Worm (Caenorhabditis elegans): ENCODE measurements around the gene sdz-11.

Gene sdz-11

DNA sequence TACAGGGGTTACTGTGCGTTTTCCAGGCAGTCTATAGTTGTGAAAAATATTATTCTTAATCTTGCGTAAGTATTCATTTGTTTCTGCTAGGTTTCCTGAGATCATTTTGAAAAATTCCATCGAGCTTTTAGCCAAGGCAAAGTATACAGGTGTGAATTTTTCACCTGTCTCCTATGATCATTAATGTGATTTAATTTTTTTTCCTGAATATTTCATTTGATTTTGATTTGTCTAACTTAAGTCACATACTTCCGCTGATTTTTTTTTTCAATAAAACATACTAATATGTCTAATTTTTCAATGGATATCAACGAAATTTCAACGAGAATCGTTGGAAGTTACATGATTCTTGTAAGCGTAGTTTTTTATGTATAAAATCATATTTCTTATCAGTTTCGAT is 46.8 kb downstream of the sdz-11 start, which contains the start of gene srx-108:
TSS of gene srx-108 (plus strand) at position 301 of the 400 bp plus-strand sequence.
- TF ChIP-seq Y55F3AM.14 (GFP tag; optimal IDR thresholded peaks at IDR 0.05) (no peak), unc-62 (GFP tag; optimal IDR thresholded peaks at IDR 0.05) (no peak), mbf-1 (tag; optimal IDR thresholded peaks at IDR 0.05) (no peak), dmd-4 (tag; optimal IDR thresholded peaks at IDR 0.05) (no peak), mdl-1 (tag; optimal IDR thresholded peaks at IDR 0.05) (no peak), nhr-10 (tag; optimal IDR thresholded peaks at IDR 0.05) (no peak), ceh-16 (tag; optimal IDR thresholded peaks at IDR 0.05) (no peak), elt-1 (tag; optimal IDR thresholded peaks at IDR 0.05) (no peak), R02D3.7 (tag; optimal IDR thresholded peaks at IDR 0.05) (no peak), sem-4 (tag; optimal IDR thresholded peaks at IDR 0.05) (no peak), ceh-82 (tag; optimal IDR thresholded peaks at IDR 0.05) (no peak), ZK546.5 (tag; optimal IDR thresholded peaks at IDR 0.05) (no peak), zag-1 (tag; optimal IDR thresholded peaks at IDR 0.05) (no peak)

DNA sequence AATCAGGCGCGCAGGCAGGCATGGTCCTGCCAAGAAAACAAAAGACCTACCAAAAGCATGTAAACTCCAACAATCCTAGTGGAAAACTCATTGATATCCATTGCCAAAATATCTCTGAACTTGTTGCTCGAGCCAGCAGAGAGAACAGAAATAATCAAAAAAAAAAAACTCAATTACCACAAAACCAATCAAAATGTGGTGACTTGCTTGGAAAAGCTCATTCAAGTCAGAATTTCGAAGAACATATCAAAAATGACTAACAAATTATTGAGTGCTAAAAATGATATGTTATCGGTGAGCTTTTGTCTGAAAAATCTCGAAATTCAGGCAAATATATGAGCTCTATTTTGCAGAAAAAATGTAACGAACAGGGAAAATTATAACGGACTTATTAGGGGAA is 50.8 kb downstream of the sdz-11 start, which contains the start of gene srx-105:
TSS of gene srx-105 (minus strand) at position 101 of the 400 bp plus-strand sequence.
- TF ChIP-seq alr-1 (tag; optimal IDR thresholded peaks at IDR 0.05) (no peak), nhr-21 (tag; optimal IDR thresholded peaks at IDR 0.05) (no peak), nhr-129 (tag; optimal IDR thresholded peaks at IDR 0.05) (no peak), egl-27 (tag; optimal IDR thresholded peaks at IDR 0.05) (no peak), zag-1 (tag; optimal IDR thresholded peaks at IDR 0.05) (no peak), R02D3.7 (tag; optimal IDR thresholded peaks at IDR 0.05) (no peak), mbf-1 (tag; optimal IDR thresholded peaks at IDR 0.05) (no peak), ZK546.5 (tag; optimal IDR thresholded peaks at IDR 0.05) (no peak), lin-39 (tag; optimal IDR thresholded peaks at IDR 0.05) (no peak), nhr-10 (tag; optimal IDR thresholded peaks at IDR 0.05) (no peak), lin-13 (GFP tag; optimal IDR thresholded peaks at IDR 0.05) (no peak), sma-3 (GFP tag; optimal IDR thresholded peaks at IDR 0.05) (no peak)

All from whole organism, L2 larva.